Worm (Caenorhabditis elegans) whole organism, mixed stage, embryonic: ENCODE measurements around the gene F44E2.4.

Source experiments
- M03D4.4 ChIP-seq: sonication (generic microtip); optimal IDR thresholded peaks from 2 replicates; lab custom pipeline; 2017; ENCODE audit warnings: mild to moderate bottlenecking, missing genetic modification characterization, missing compliant biosample characterization
- blmp-1 ChIP-seq: fragments of 150-350 bp; optimal IDR thresholded peaks from 2 replicates; lab custom pipeline; 2014; ENCODE audit warnings: missing biosample characterization, missing genetic modification characterization
- elt-3 ChIP-seq: fragments of 150-350 bp; optimal IDR thresholded peaks from 2 replicates; lab custom pipeline; 2014; ENCODE audit warnings: missing biosample characterization, missing genetic modification characterization
- flh-1 ChIP-seq: fragments of 200-800 bp; sonication (Bioruptor generic); optimal IDR thresholded peaks from 2 replicates; lab custom pipeline; 2018; ENCODE audit warnings: mild to moderate bottlenecking, missing genetic modification characterization, moderate library complexity, missing compliant biosample characterization
- pha-4 ChIP-seq: fragments of 150-350 bp; optimal IDR thresholded peaks from 2 replicates; lab custom pipeline; 2018; ENCODE audit warnings: missing biosample characterization, missing genetic modification reagents, missing genetic modification characterization
- sptf-1 ChIP-seq: sonication (generic microtip); optimal IDR thresholded peaks from 2 replicates; lab custom pipeline; 2017; ENCODE audit warnings: mild to moderate bottlenecking, missing genetic modification characterization, moderate library complexity, missing compliant biosample characterization

DNA sequence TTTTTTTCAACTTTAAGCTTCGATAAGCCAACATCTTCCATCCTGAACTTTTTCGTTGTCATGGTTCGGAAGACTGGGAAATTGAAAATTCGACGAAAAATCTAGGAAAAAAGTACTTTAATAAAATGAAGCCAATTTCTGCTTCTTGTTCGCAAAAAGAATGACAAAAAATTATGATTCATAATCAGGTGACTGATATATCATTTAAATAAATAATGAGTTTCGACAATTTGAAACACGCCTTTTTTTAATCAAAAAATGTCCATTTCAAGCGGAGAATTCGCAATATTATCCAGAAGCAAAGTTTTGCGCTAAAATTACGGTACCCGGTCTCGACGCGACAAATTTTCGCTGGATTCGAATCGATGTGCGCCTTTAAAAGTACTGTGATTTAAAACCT lies 6.9 kb upstream of the F44E2.4 start, which contains the start of gene F44E2.6:
- no peak for TF ChIP-seq flh-1 (GFP tag; lab: Kevin White, UChicago)
- TF ChIP-seq blmp-1, result no peak
- no peak for TF ChIP-seq elt-3 (tag; lab: Kevin White, UChicago)
- no peak for TF ChIP-seq sptf-1 (tag; lab: Kevin White, UChicago)
- no peak for TF ChIP-seq M03D4.4 (tag; lab: Kevin White, UChicago)
- no peak for TF ChIP-seq pha-4 (tag; lab: Kevin White, UChicago)
